Worm (Caenorhabditis elegans): ENCODE results near the gene dmd-8.

Gene dmd-8

DNA sequence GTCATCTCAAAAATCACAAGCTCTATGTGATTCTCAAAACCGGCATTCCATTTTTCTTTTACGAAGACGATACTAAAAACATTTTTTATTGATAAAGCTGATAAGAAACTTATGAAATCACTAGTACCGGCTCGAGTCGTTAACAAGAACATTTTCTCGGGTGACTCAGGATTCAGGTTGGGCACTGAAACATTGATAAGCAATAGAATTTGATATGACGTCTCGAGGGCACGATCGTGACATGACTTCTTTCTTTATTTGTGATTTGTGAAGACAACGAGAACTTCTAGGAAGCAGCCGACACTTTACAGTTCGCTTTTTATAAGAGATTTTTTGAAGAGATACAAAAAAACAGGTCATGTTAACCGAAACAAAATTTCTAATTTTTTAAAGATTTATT, 2.5 kb downstream of the dmd-8 start (continued):
- no peak for TF ChIP-seq nhr-42 (GFP tag; IDR thresholded peaks at IDR 0.05)

DNA sequence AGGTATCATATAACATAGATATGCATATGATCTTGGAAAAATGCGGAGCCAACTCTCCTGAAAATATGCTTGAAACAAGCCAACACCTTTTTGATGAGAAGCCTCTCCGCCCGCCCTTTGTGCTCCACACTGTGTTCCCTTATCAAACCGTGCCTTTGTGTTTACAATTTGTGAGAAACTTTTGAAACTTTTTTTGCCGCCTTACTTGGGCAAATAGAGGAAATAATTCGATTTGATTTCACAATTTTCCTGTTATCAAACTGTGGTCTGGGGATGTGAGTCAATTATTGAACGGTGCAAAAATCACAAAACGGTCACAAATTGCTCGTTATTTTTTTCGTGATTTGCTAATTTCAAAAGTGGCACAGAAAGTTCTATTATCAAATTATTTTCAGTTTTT, 3.7 kb downstream of the dmd-8 start:
- TF ChIP-seq daf-16 (GFP tag; optimal IDR thresholded peaks at IDR 0.05) (no peak), daf-16 (tag; optimal IDR thresholded peaks at IDR 0.05) (peak; percentile 94), dve-1 (tag; optimal IDR thresholded peaks at IDR 0.05; ENCODE audit: insufficient read depth) (peak; percentile 51), aha-1 (tag) (peak; percentile 65), ceh-28 (tag; optimal IDR thresholded peaks at IDR 0.05) (no peak), pqm-1 (tag; optimal IDR thresholded peaks at IDR 0.05) (peak; percentile 97), nhr-25 (tag; optimal IDR thresholded peaks at IDR 0.05; ENCODE audit: borderline replicate concordance, insufficient read depth) (no peak), hlh-11 (tag; optimal IDR thresholded peaks at IDR 0.05) (peak; percentile 77), mdl-1 (tag; optimal IDR thresholded peaks at IDR 0.05) (peak in 1 of 2 experiments; percentile 15), mxl-3 (GFP tag; optimal IDR thresholded peaks at IDR 0.05) (peak; percentile 27), hlh-30 (tag; optimal IDR thresholded peaks at IDR 0.05; ENCODE audit: insufficient read depth) (no peak), nhr-28 (tag; optimal IDR thresholded peaks at IDR 0.05) (peak; percentile 83), php-3 (GFP tag; IDR thresholded peaks at IDR 0.05) (peak; percentile 62), fos-1 (tag; optimal IDR thresholded peaks at IDR 0.05) (no peak), nhr-102 (tag; optimal IDR thresholded peaks at IDR 0.05) (peak; percentile 92), lin-13 (GFP tag; optimal IDR thresholded peaks at IDR 0.05) (no peak), dmd-6 (GFP tag; IDR thresholded peaks at IDR 0.05) (peak; percentile 93), nhr-77 (tag; optimal IDR thresholded peaks at IDR 0.05) (peak; percentile 29), nhr-6 (tag; optimal IDR thresholded peaks at IDR 0.05) (peak; percentile 48)

DNA sequence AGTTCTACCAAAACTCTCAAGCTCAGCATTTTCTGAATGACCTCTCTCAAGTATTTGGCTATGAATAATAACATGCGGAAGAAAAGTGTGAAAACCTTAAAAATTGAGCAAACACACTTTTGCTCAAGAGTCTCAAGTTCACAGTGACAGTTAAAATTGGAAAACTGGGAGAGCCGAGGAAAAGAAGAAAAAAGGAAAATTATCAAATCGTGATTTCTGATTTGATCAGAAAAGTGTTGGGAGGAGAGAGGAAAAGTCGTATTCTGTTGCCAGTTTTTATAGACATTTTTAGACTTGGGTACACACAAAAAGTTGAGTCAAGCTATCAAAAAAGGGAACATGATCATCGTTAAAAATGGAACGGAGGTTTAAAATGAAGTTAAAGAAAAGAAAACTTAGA, 5.0 kb downstream of the dmd-8 start:
- no peak for TF ChIP-seq nhr-6 (tag; optimal IDR thresholded peaks at IDR 0.05)
- TF ChIP-seq ceh-28 (tag; optimal IDR thresholded peaks at IDR 0.05) = no peak
- no peak for TF ChIP-seq ceh-82 (tag; optimal IDR thresholded peaks at IDR 0.05)
- no peak for TF ChIP-seq sdz-12 (GFP tag; optimal IDR thresholded peaks at IDR 0.05)
- peak; percentile 37 for TF ChIP-seq nhr-28 (tag; optimal IDR thresholded peaks at IDR 0.05)
- peak; percentile 40; the same call in 1 of the 2 replicates for TF ChIP-seq dmd-6 (GFP tag; IDR thresholded peaks at IDR 0.05)
- peak; percentile 37 for TF ChIP-seq pqm-1 (tag; optimal IDR thresholded peaks at IDR 0.05)
- no peak for TF ChIP-seq nhr-102 (tag; optimal IDR thresholded peaks at IDR 0.05)
- no peak for TF ChIP-seq vab-7 (GFP tag; IDR thresholded peaks at IDR 0.05)
- no peak for TF ChIP-seq daf-19 (GFP tag; conservative IDR thresholded peaks at IDR 0.05)
- TF ChIP-seq Y75B8A.6 (GFP tag; IDR thresholded peaks at IDR 0.05) = no peak

DNA sequence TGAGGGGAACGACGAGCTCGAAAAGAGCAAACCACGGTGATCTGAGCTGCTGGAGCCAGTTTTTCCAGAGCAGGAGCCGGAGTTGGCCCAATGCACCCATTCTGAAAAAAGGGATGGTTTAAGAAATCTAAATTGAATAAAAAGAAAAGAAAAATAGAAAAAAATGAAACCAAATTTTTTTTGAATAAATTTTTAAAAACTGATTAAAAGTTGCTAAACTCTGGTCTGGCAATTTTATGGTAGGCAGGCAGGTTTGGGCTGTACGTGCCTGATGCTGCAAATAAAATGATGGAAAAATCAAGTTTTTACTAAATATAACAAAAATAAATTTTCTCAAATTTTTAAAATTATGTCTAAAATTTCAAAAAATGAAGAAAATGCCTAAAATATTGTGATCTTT, 5.6 kb downstream of the dmd-8 start, which contains the start of gene abt-4:
abt-4 (minus strand) TSS at position 101 of the 400 bp plus-strand sequence.
- TF ChIP-seq mdl-1 (tag; optimal IDR thresholded peaks at IDR 0.05) (no peak), dmd-6 (GFP tag; IDR thresholded peaks at IDR 0.05) (no peak), Y105C5A.15 (GFP tag; IDR thresholded peaks at IDR 0.05) (no peak), Y75B8A.6 (GFP tag; IDR thresholded peaks at IDR 0.05) (no peak), daf-16 (GFP tag; optimal IDR thresholded peaks at IDR 0.05) (no peak), daf-16 (tag; optimal IDR thresholded peaks at IDR 0.05) (no peak), php-3 (GFP tag; IDR thresholded peaks at IDR 0.05) (no peak), aly-2 (tag; optimal IDR thresholded peaks at IDR 0.05) (no peak), sdz-12 (GFP tag; optimal IDR thresholded peaks at IDR 0.05) (no peak), lin-39 (tag; optimal IDR thresholded peaks at IDR 0.05) (no peak), nhr-6 (tag; optimal IDR thresholded peaks at IDR 0.05) (no peak), jun-1 (tag; optimal IDR thresholded peaks at IDR 0.05) (no peak), fos-1 (tag; optimal IDR thresholded peaks at IDR 0.05) (no peak), nhr-41 (GFP tag; IDR thresholded peaks at IDR 0.05) (no peak), cey-2 (tag; optimal IDR thresholded peaks at IDR 0.05; ENCODE audit: borderline replicate concordance, insufficient read depth) (no peak), dve-1 (tag; optimal IDR thresholded peaks at IDR 0.05; ENCODE audit: insufficient read depth) (no peak), dmd-8 (GFP tag; IDR thresholded peaks at IDR 0.05) (no peak), zip-11 (GFP tag; IDR thresholded peaks at IDR 0.05) (no peak)

DNA sequence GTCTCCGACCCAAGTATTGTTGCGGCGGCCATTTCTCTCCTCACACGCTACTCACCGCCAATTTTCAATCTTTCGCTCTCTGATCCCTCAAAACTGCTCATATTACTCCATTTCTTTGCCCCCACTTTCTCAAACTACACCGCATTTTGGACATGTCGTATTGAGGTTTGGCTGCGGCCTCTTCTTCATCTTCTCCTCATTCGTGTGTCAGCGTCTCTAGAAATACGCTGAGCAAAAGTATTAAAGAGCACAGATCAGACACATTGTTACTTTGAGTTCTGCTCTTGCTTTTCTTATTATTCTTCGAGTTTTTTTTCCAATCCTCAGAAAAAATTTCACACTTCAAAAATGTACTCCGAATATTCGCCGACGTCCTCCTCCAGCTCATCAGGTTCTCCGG, 16.2 kb downstream of the dmd-8 start:
- TF ChIP-seq unc-62 (GFP tag; optimal IDR thresholded peaks at IDR 0.05 in 1 of 2) = peak in 1 of 2 experiments; percentile 57
- TF ChIP-seq unc-62 (tag; optimal IDR thresholded peaks at IDR 0.05) = no peak
- peak; percentile 78 for TF ChIP-seq aha-1 (tag)
- TF ChIP-seq nhr-11 (tag; optimal IDR thresholded peaks at IDR 0.05) = peak; percentile 58
- no peak for TF ChIP-seq ceh-82 (tag; optimal IDR thresholded peaks at IDR 0.05)

Measured in whole organism, L4 larva.